Fruit fly (Drosophila melanogaster) Kc167 (cell line): ENCODE data around the gene CG7084.

Source experiments
- Sin3A ChIP-seq: fragments of >200 bp; optimal IDR thresholded peaks from 2 replicates; lab custom pipeline; 2018; ENCODE audit warnings: missing external identifiers
- h ChIP-seq: fragments of >200 bp; optimal IDR thresholded peaks from 3 replicates; lab custom pipeline; 2018; ENCODE audit warnings: missing external identifiers
- psq ChIP-seq: fragments of >200 bp; optimal IDR thresholded peaks from 2 replicates; lab custom pipeline; 2017; ENCODE audit warnings: missing external identifiers
- ttk ChIP-seq: sonication (Bioruptor generic); optimal IDR thresholded peaks from 2 replicates; lab custom pipeline; 2017; ENCODE audit warnings: missing external identifiers

DNA sequence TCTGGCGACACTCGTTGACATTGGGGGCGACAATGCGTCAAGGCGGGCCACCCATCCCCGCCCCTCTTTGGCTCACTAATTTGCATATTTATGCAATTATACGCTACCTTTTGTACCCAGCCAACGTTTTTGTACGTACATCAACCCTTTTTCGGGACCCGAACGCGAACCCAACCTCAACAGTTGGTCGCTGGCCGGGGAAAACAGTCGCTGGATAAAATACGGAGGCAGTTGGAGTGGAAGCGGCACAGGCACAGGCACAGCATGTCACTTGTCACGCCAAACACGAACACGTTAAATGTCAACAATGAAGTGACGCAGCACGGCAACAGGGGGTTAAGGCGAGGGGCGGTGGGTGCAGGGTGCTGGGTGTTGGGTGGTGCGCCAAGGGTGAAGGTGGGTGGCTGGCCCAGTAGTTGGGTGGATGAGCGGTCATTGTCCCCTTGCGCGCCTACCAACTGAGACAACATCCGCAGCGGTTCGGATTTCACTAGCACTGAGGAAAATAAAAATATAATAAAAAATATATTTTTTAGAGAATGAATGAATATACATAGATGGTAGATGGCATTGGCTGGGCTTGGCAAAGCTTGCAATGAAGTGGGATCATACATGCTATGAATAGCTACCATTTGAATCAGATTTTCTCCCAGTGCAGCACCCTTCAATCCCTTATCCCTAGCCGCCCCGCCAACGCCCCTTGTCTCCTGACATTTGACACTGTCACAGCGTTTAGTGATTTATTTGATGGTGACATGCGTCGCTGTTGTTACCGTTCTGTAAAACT, 37.7 kb upstream of the CG7084 start:
- TF ChIP-seq h (lab: Kevin White, UChicago) (no peak), psq (lab: Kevin White, UChicago) (no peak), Sin3A (lab: Kevin White, UChicago) (no peak), ttk (lab: Kevin White, UChicago) (no peak)
